Worm (Caenorhabditis elegans) whole organism, late embryonic: Measurements from ENCODE around the gene srg-68.
"Not testable (repeated sequence)": the region's sequence is repeated elsewhere in the genome, so short reads cannot be mapped to it uniquely, and the experiment has no call there.

Experiments
- fkh-10 ChIP-seq: fragments of 150-350 bp; optimal IDR thresholded peaks from 2 replicates; lab custom pipeline; 2014; ENCODE audit warnings: missing biosample characterization, missing genetic modification reagents, missing genetic modification characterization
- gmeb-2 ChIP-seq: sonication (generic microtip); optimal IDR thresholded peaks from 2 replicates; lab custom pipeline; 2016; ENCODE audit warnings: missing genetic modification characterization, inconsistent platforms, missing compliant biosample characterization
- hlh-30 ChIP-seq: sonication (generic microtip); optimal IDR thresholded peaks from 2 replicates; lab custom pipeline; 2017; ENCODE audit warnings: antibody characterized with exemption, missing genetic modification characterization, missing compliant biosample characterization; ENCODE audit not compliant: insufficient read depth
- lim-6 ChIP-seq: sonication (generic microtip); optimal IDR thresholded peaks from 2 replicates; lab custom pipeline; 2016; ENCODE audit warnings: missing genetic modification characterization, missing compliant biosample characterization
- nhr-11 ChIP-seq: fragments of 150-350 bp; optimal IDR thresholded peaks from 2 replicates; lab custom pipeline; 2014; ENCODE audit warnings: missing biosample characterization, missing genetic modification characterization
- pha-4 ChIP-seq: fragments of 150-350 bp; optimal IDR thresholded peaks from 2 replicates; lab custom pipeline; 2018; ENCODE audit warnings: missing biosample characterization, missing genetic modification reagents, missing genetic modification characterization
- tbx-2 ChIP-seq: sonication (generic microtip); optimal IDR thresholded peaks from 2 replicates; lab custom pipeline; 2016; ENCODE audit warnings: missing genetic modification characterization, missing compliant biosample characterization
- unc-86 ChIP-seq: sonication (generic microtip); optimal IDR thresholded peaks from 2 replicates; lab custom pipeline; 2016; ENCODE audit warnings: missing genetic modification characterization, missing compliant biosample characterization

- not testable (repeated sequence) for TF ChIP-seq fkh-10; pha-4 (tag; lab: Kevin White, UChicago); lim-6; unc-86 (tag; lab: Kevin White, UChicago); nhr-11 (tag; lab: Kevin White, UChicago); gmeb-2; hlh-30; tbx-2 (tag; lab: Kevin White, UChicago)
These were observed 5.7 kb upstream of the srg-68 start, which contains the start of gene ZC317.7 for ce11 chrV:5470930-5471329.
